Fruit fly (Drosophila melanogaster) Kc167 (cell line): ENCODE measurements around the gene Sem1.

Experiments
- Myc ChIP-seq: fragments of >200 bp; optimal IDR thresholded peaks from 2 replicates; lab custom pipeline; 2017; ENCODE audit warnings: missing external identifiers
- insv ChIP-seq: fragments of >200 bp; optimal IDR thresholded peaks from 3 replicates; lab custom pipeline; 2018; ENCODE audit warnings: missing external identifiers
- ttk ChIP-seq: sonication (Bioruptor generic); optimal IDR thresholded peaks from 2 replicates; lab custom pipeline; 2017; ENCODE audit warnings: missing external identifiers

dm6 chr2L:7028440-7028839 lies 35.3 kb upstream of the Sem1 start:
- TF ChIP-seq insv (lab: Kevin White, UChicago) (no peak), Myc (lab: Kevin White, UChicago) (no peak), ttk (lab: Kevin White, UChicago) (no peak)
